Fruit fly (Drosophila melanogaster): ENCODE data around the gene Muc68E.

Muc68E gene

dm6 chr3L:11947357-11947756 lies 25.4 kb downstream of the Muc68E start, which contains the start of gene CG7252:
TSS of gene CG7252 (plus strand) at chr3L:11947675.
- TF ChIP-seq h (GFP tag; optimal IDR thresholded peaks at IDR 0.05): peak; percentile 13
- TF ChIP-seq foxo (GFP tag; optimal IDR thresholded peaks at IDR 0.05): no peak

- TF ChIP-seq dl (GFP tag; optimal IDR thresholded peaks at IDR 0.05; ENCODE audit: insufficient read depth in 1 of 2, partially characterized antibody in 2 of 2) (no peak), usp (GFP tag; optimal IDR thresholded peaks at IDR 0.05) (no peak), Rel (GFP tag; optimal IDR thresholded peaks at IDR 0.05) (no peak), Rel (tag; optimal IDR thresholded peaks at IDR 0.05) (no peak), jim (GFP tag; optimal IDR thresholded peaks at IDR 0.05) (no peak)
Measured at dm6 chr3L:11944752-11945151, 28.0 kb downstream of the Muc68E start, which contains the start of gene CG5883. TSS of gene CG5883 (minus strand) at chr3L:11944852.

- no peak for TF ChIP-seq fru (GFP tag; optimal IDR thresholded peaks at IDR 0.05)
- TF ChIP-seq Dif (GFP tag; optimal IDR thresholded peaks at IDR 0.05; ENCODE audit: partially characterized antibody): no peak
- no peak for TF ChIP-seq rgr (GFP tag; optimal IDR thresholded peaks at IDR 0.05)
- no peak for TF ChIP-seq lola (GFP tag; optimal IDR thresholded peaks at IDR 0.05)
- no peak for TF ChIP-seq pan (optimal IDR thresholded peaks at IDR 0.05)
- TF ChIP-seq dmrt93B (GFP tag; optimal IDR thresholded peaks at IDR 0.05): no peak
- TF ChIP-seq psq (GFP tag; optimal IDR thresholded peaks at IDR 0.05): no peak
- TF ChIP-seq OdsH (GFP tag; optimal IDR thresholded peaks at IDR 0.05): no peak
- TF ChIP-seq Vsx2 (GFP tag; optimal IDR thresholded peaks at IDR 0.05; ENCODE audit: partially characterized antibody): no peak
- TF ChIP-seq Jra (GFP tag; optimal IDR thresholded peaks at IDR 0.05): no peak
- TF ChIP-seq jim (GFP tag; optimal IDR thresholded peaks at IDR 0.05): no peak
- TF ChIP-seq tai (GFP tag; optimal IDR thresholded peaks at IDR 0.05): no peak
- TF ChIP-seq Sp1 (GFP tag; optimal IDR thresholded peaks at IDR 0.05): no peak
- no peak for TF ChIP-seq HLH106 (tag; optimal IDR thresholded peaks at IDR 0.05)
- TF ChIP-seq GATAd (GFP tag; optimal IDR thresholded peaks at IDR 0.05): no peak
- TF ChIP-seq br (GFP tag; optimal IDR thresholded peaks at IDR 0.05): no peak
- no peak for TF ChIP-seq Hr78 (GFP tag; optimal IDR thresholded peaks at IDR 0.05)
- TF ChIP-seq Hnf4 (GFP tag; optimal IDR thresholded peaks at IDR 0.05): no peak
- TF ChIP-seq foxo (GFP tag; optimal IDR thresholded peaks at IDR 0.05): no peak
- no peak for TF ChIP-seq h (GFP tag; optimal IDR thresholded peaks at IDR 0.05)
Measured at dm6 chr3L:11941612-11942011, 31.2 kb downstream of the Muc68E start, which contains the start of gene Rpt4R. TSS of gene Rpt4R (plus strand) at chr3L:11941912.

- TF ChIP-seq tai (GFP tag; optimal IDR thresholded peaks at IDR 0.05) (no peak), Jra (GFP tag; optimal IDR thresholded peaks at IDR 0.05) (no peak), CG9705 (GFP tag; optimal IDR thresholded peaks at IDR 0.05) (no peak), psq (GFP tag; optimal IDR thresholded peaks at IDR 0.05) (no peak), Dfd (GFP tag; optimal IDR thresholded peaks at IDR 0.05) (no peak), Sp1 (GFP tag; optimal IDR thresholded peaks at IDR 0.05) (no peak), ey (GFP tag; optimal IDR thresholded peaks at IDR 0.05) (no peak), CG32264 (GFP tag; optimal IDR thresholded peaks at IDR 0.05) (no peak), woc (GFP tag; optimal IDR thresholded peaks at IDR 0.05) (no peak), sv (GFP tag; optimal IDR thresholded peaks at IDR 0.05) (no peak), dsf (GFP tag; optimal IDR thresholded peaks at IDR 0.05; ENCODE audit: borderline replicate concordance) (no peak), Mio (GFP tag; optimal IDR thresholded peaks at IDR 0.05) (no peak), HLH106 (tag; optimal IDR thresholded peaks at IDR 0.05) (no peak), sage (GFP tag; optimal IDR thresholded peaks at IDR 0.05) (no peak), jim (GFP tag; optimal IDR thresholded peaks at IDR 0.05) (no peak), dl (GFP tag; optimal IDR thresholded peaks at IDR 0.05; ENCODE audit: insufficient read depth in 1 of 2, partially characterized antibody in 2 of 2) (no peak)
Measured at dm6 chr3L:11938716-11939115, 34.1 kb downstream of the Muc68E start, which contains the start of gene CG44837. TSS of gene CG44837 (minus strand) at chr3L:11938872.

dm6 chr3L:11937270-11937669 lies 35.5 kb downstream of the Muc68E start:
- TF ChIP-seq Hr83 (GFP tag; optimal IDR thresholded peaks at IDR 0.05; ENCODE audit: poor library complexity, severe bottlenecking) (no peak), Myc (optimal IDR thresholded peaks at IDR 0.05) (no peak), N (GFP tag; optimal IDR thresholded peaks at IDR 0.05) (no peak), Abd-B (GFP tag; optimal IDR thresholded peaks at IDR 0.05) (no peak), CrebA (GFP tag; optimal IDR thresholded peaks at IDR 0.05; ENCODE audit: borderline replicate concordance) (no peak), sv (GFP tag; optimal IDR thresholded peaks at IDR 0.05) (no peak), h (GFP tag; optimal IDR thresholded peaks at IDR 0.05) (no peak)

Data from whole organism, wandering third instar larva.